Worm (Caenorhabditis elegans): ENCODE results near the gene srx-87.

srx-87 gene

DNA sequence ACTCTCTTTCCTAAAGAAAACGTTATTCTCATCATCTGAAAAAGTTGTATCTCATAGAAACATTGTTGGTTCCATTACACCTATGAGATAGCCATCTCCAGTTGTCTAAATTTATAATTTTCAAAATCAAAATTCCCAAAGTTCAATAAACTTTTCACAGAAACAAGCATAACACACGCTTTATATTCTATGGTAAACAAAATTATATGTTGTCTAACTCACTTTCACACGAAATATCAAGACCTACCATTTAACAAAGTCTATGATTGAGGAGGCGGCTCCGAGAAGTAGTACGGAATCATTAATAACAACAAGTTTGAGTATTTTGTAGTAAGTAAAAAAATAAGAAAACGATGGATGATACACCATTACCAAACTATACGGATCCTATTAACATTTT is 34.1 kb downstream of the srx-87 start, which contains the start of gene srx-84:
srx-84 (plus strand) TSS at position 301 of the 400 bp plus-strand sequence.
- TF ChIP-seq madf-2 (tag; optimal IDR thresholded peaks at IDR 0.05) (no peak), ceh-6 (GFP tag; optimal IDR thresholded peaks at IDR 0.05) (no peak), zip-5 (tag; optimal IDR thresholded peaks at IDR 0.05) (no peak), lim-6 (tag; optimal IDR thresholded peaks at IDR 0.05) (no peak), ceh-30 (tag; optimal IDR thresholded peaks at IDR 0.05) (no peak)

ce11 chrV:11600800-11601199 is 36.1 kb downstream of the srx-87 start, which contains the start of gene F35B12.9:
Gene F35B12.9 (plus strand): TSS chrV:11601171.
- TF ChIP-seq ama-1 (optimal IDR thresholded peaks at IDR 0.05) = no peak
- no peak for TF ChIP-seq hlh-30 (tag; optimal IDR thresholded peaks at IDR 0.05; ENCODE audit: insufficient read depth)
- TF ChIP-seq pha-4 (tag; optimal IDR thresholded peaks at IDR 0.05) = no peak
- no peak for TF ChIP-seq lin-11 (tag; optimal IDR thresholded peaks at IDR 0.05)
- TF ChIP-seq che-1 (tag; optimal IDR thresholded peaks at IDR 0.05) = no peak

- TF ChIP-seq ceh-9 (tag; optimal IDR thresholded peaks at IDR 0.05) (no peak), hlh-30 (tag; optimal IDR thresholded peaks at IDR 0.05; ENCODE audit: insufficient read depth) (no peak), C38D4.7 (GFP tag; optimal IDR thresholded peaks at IDR 0.05) (no peak), C08G9.2 (tag; optimal IDR thresholded peaks at IDR 0.05) (no peak)
Measured at ce11 chrV:11604484-11604883, 39.8 kb downstream of the srx-87 start, which contains the start of gene dhs-20. Gene dhs-20 (minus strand): TSS chrV:11604563.

ce11 chrV:11605227-11605626 is 40.6 kb downstream of the srx-87 start:
- no peak for TF ChIP-seq pha-2 (tag; optimal IDR thresholded peaks at IDR 0.05)
- TF ChIP-seq dve-1 (tag; optimal IDR thresholded peaks at IDR 0.05) = no peak
- no peak for TF ChIP-seq ceh-14 (tag; optimal IDR thresholded peaks at IDR 0.05)
- TF ChIP-seq sox-4 (tag; optimal IDR thresholded peaks at IDR 0.05) = no peak
- no peak for TF ChIP-seq zip-5 (tag; optimal IDR thresholded peaks at IDR 0.05)
- TF ChIP-seq unc-3 (GFP tag; conservative IDR thresholded peaks at IDR 0.05) = no peak
- no peak for TF ChIP-seq unc-3 (tag; optimal IDR thresholded peaks at IDR 0.05)
- TF ChIP-seq nfya-1 (tag; optimal IDR thresholded peaks at IDR 0.05) = no peak

- TF ChIP-seq nhr-232 (tag; optimal IDR thresholded peaks at IDR 0.05) (no peak), hlh-30 (tag; optimal IDR thresholded peaks at IDR 0.05; ENCODE audit: insufficient read depth) (no peak), sdc-2 (tag; optimal IDR thresholded peaks at IDR 0.05) (no peak)
Measured at ce11 chrV:11606424-11606823, 41.8 kb downstream of the srx-87 start, which contains the start of gene idpp-16. Gene idpp-16 (minus strand): TSS chrV:11606524.

DNA sequence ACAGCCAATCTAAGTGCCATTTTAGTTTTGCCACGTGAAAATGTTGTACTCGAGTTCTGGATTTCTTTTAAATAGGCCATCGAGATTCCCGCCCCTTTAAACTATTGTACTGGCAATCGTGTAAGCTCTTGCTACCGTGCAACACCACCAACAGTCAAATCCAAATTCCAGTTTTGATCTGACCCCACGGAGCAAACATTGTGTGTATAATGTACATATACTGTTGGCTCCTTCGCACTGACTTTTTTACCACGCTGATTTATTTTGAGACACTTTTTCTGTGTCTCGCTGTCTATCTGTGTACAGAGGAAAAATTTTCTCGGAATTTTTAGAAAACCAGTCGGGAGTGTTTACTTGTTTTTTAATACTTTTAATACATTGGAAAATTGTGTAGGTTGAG is 45.4 kb downstream of the srx-87 start, which contains the start of gene piit-1:
piit-1 (minus strand) TSS at position 101 of the 400 bp plus-strand sequence.
- TF ChIP-seq hlh-6 (tag; optimal IDR thresholded peaks at IDR 0.05) = no peak
- no peak for TF ChIP-seq nfya-1 (tag; optimal IDR thresholded peaks at IDR 0.05)
- TF ChIP-seq dmd-4 (tag; optimal IDR thresholded peaks at IDR 0.05; ENCODE audit: borderline replicate concordance) = no peak
- no peak for TF ChIP-seq ttx-3 (tag; optimal IDR thresholded peaks at IDR 0.05)
- TF ChIP-seq che-1 (tag; optimal IDR thresholded peaks at IDR 0.05) = no peak
- TF ChIP-seq tbx-2 (tag; optimal IDR thresholded peaks at IDR 0.05) = no peak
- no peak for TF ChIP-seq ref-2 (tag; optimal IDR thresholded peaks at IDR 0.05)
- no peak for TF ChIP-seq pqm-1 (tag; optimal IDR thresholded peaks at IDR 0.05)
- TF ChIP-seq sox-4 (tag; optimal IDR thresholded peaks at IDR 0.05) = no peak
- TF ChIP-seq ceh-22 (tag; optimal IDR thresholded peaks at IDR 0.05) = no peak
- TF ChIP-seq rnt-1 (tag; optimal IDR thresholded peaks at IDR 0.05) = no peak
- TF ChIP-seq ceh-31 (tag; optimal IDR thresholded peaks at IDR 0.05) = no peak
- no peak for TF ChIP-seq pax-1 (tag; optimal IDR thresholded peaks at IDR 0.05)
- no peak for TF ChIP-seq unc-86 (tag; optimal IDR thresholded peaks at IDR 0.05)
- TF ChIP-seq C38D4.7 (GFP tag; optimal IDR thresholded peaks at IDR 0.05) = no peak
- no peak for TF ChIP-seq fax-1 (tag; optimal IDR thresholded peaks at IDR 0.05)
